Fruit fly (Drosophila melanogaster): Measurements from ENCODE around the gene mld.

The mld gene

dm6 chr3R:24586453-24586886 is 1.0 kb downstream of the mld start (continued):
- peak; percentile 7 for TF ChIP-seq CG16779 (tag; optimal IDR thresholded peaks at IDR 0.05)
- TF ChIP-seq Hr38 (GFP tag; optimal IDR thresholded peaks at IDR 0.05): no peak
- no peak for TF ChIP-seq CG11902 (GFP tag; optimal IDR thresholded peaks at IDR 0.05)
- TF ChIP-seq Gug (GFP tag; IDR thresholded peaks at IDR 0.05): no peak
- TF ChIP-seq CG3919 (GFP tag; optimal IDR thresholded peaks at IDR 0.05): peak; percentile 29
- TF ChIP-seq CG8632 (GFP tag; optimal IDR thresholded peaks at IDR 0.05): no peak
- TF ChIP-seq Met (GFP tag; optimal IDR thresholded peaks at IDR 0.05): no peak
- no peak for TF ChIP-seq CG10669 (GFP tag; optimal IDR thresholded peaks at IDR 0.05)
- TF ChIP-seq Sox14 (GFP tag; optimal IDR thresholded peaks at IDR 0.05): peak; percentile 92
- no peak for TF ChIP-seq fd85E (GFP tag; optimal IDR thresholded peaks at IDR 0.05)
- no peak for TF ChIP-seq net (GFP tag; optimal IDR thresholded peaks at IDR 0.05)
- no peak for TF ChIP-seq achi (GFP tag; optimal IDR thresholded peaks at IDR 0.05)
- TF ChIP-seq CG6276 (GFP tag; optimal IDR thresholded peaks at IDR 0.05): no peak
- TF ChIP-seq eg (GFP tag; IDR thresholded peaks at IDR 0.05): no peak
- TF ChIP-seq acj6 (GFP tag; optimal IDR thresholded peaks at IDR 0.05): no peak
- TF ChIP-seq Blimp-1 (GFP tag; optimal IDR thresholded peaks at IDR 0.05): no peak
- TF ChIP-seq CG10631 (GFP tag; optimal IDR thresholded peaks at IDR 0.05): no peak
- peak; percentile 72 for TF ChIP-seq CG1621 (tag; optimal IDR thresholded peaks at IDR 0.05)
- TF ChIP-seq ss (GFP tag; optimal IDR thresholded peaks at IDR 0.05): peak; percentile 53 to 69
- TF ChIP-seq CG4318 (GFP tag; optimal IDR thresholded peaks at IDR 0.05): no peak
- TF ChIP-seq CG9139 (GFP tag; optimal IDR thresholded peaks at IDR 0.05): peak; percentile 19
- no peak for TF ChIP-seq vri (GFP tag; optimal IDR thresholded peaks at IDR 0.05)
- no peak for TF ChIP-seq Ets21C (GFP tag; optimal IDR thresholded peaks at IDR 0.05)
- TF ChIP-seq Lpt (GFP tag; optimal IDR thresholded peaks at IDR 0.05): peak; percentile 57
- TF ChIP-seq dsx (GFP tag; optimal IDR thresholded peaks at IDR 0.05; ENCODE audit: poor library complexity, severe bottlenecking): peak; percentile 47
- TF ChIP-seq cyc (GFP tag; optimal IDR thresholded peaks at IDR 0.05): no peak
- TF ChIP-seq salr (GFP tag; optimal IDR thresholded peaks at IDR 0.05): no peak
- no peak for TF ChIP-seq spab (GFP tag; optimal IDR thresholded peaks at IDR 0.05)
- TF ChIP-seq CG6792 (GFP tag; optimal IDR thresholded peaks at IDR 0.05): no peak
- no peak for TF ChIP-seq Sox15 (GFP tag; optimal IDR thresholded peaks at IDR 0.05)
- TF ChIP-seq CG6808 (GFP tag; optimal IDR thresholded peaks at IDR 0.05): peak; percentile 39

- TF ChIP-seq CG6808 (GFP tag; optimal IDR thresholded peaks at IDR 0.05) (peak; percentile 7), CG6854 (GFP tag; optimal IDR thresholded peaks at IDR 0.05) (peak; percentile 10), Eip78C (GFP tag) (peak; percentile 21), CG4318 (GFP tag; optimal IDR thresholded peaks at IDR 0.05) (no peak), CG3919 (GFP tag; optimal IDR thresholded peaks at IDR 0.05) (peak; percentile 25), dsx (GFP tag; optimal IDR thresholded peaks at IDR 0.05; ENCODE audit: poor library complexity, severe bottlenecking) (peak; percentile 58), ss (GFP tag; optimal IDR thresholded peaks at IDR 0.05) (peak; percentile 18 to 20), CG8119 (GFP tag; IDR thresholded peaks at IDR 0.05) (no peak)
Observed at dm6 chr3R:24588829-24589638, 3.6 kb downstream of the mld start.

DNA sequence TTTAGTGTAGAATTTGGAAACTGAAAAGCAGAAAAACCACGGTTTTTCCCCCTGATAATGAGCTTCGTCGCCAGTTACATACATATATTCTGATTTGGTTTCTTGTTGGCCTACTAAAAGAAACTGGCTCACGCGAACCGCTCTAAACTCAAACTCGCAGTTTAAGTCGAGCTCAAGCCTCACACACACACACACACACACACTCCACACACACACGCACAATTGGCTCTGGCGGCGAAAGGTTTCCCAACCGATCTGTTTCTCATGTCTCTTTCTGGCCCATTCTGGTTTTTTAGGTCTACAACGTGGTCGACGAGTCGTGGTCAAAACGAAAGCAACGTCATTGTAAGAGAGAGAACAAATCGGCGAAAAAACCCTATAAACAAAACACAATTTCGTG is 4.8 kb downstream of the mld start:
- no peak for TF ChIP-seq CG9139 (GFP tag; optimal IDR thresholded peaks at IDR 0.05)
- TF ChIP-seq ss (GFP tag; optimal IDR thresholded peaks at IDR 0.05): peak in 1 of 2 experiments; percentile 22
- TF ChIP-seq dsx (GFP tag; optimal IDR thresholded peaks at IDR 0.05; ENCODE audit: poor library complexity, severe bottlenecking): peak; percentile 26

DNA sequence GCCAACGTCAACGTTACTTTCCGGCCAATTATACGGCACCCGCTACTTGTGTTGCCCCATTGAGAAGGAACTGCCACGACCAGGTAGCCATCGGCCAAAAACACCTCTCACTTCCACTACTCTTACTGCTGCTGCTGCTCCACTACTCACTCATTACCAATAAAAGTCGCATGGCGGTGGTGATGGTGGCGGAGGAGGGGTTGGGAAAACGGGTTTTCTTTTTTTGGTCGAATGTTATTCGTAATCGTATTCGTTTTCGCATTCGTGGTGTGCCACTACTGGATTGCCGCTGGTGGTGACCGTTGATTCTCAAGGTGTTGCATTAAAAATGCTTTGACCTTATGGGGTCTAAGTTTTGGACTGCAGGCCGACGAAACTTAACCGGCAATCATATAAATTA is 8.3 kb downstream of the mld start:
- TF ChIP-seq Eip78C (GFP tag): peak; percentile 46
- TF ChIP-seq CG1621 (tag; optimal IDR thresholded peaks at IDR 0.05): peak; percentile 11
- peak; percentile 44 for TF ChIP-seq dsx (GFP tag; optimal IDR thresholded peaks at IDR 0.05; ENCODE audit: poor library complexity, severe bottlenecking)
- TF ChIP-seq CG8319 (GFP tag; optimal IDR thresholded peaks at IDR 0.05): peak; percentile 55
- peak; percentile 30 for TF ChIP-seq Blimp-1 (GFP tag; optimal IDR thresholded peaks at IDR 0.05)
- peak; percentile 46; the same call in 1 of the 3 replicates for TF ChIP-seq CG6163 (GFP tag; IDR thresholded peaks at IDR 0.05)
- TF ChIP-seq CG10631 (GFP tag; optimal IDR thresholded peaks at IDR 0.05): no peak
- no peak for TF ChIP-seq salr (GFP tag; optimal IDR thresholded peaks at IDR 0.05)
- no peak for TF ChIP-seq CG8632 (GFP tag; optimal IDR thresholded peaks at IDR 0.05)
- no peak for TF ChIP-seq CG11762 (GFP tag; optimal IDR thresholded peaks at IDR 0.05; ENCODE audit: insufficient read depth)
- TF ChIP-seq pdm3 (GFP tag; optimal IDR thresholded peaks at IDR 0.05): no peak
- peak; percentile 20 to 70 for TF ChIP-seq ss (GFP tag; optimal IDR thresholded peaks at IDR 0.05)
- no peak for TF ChIP-seq achi (GFP tag; optimal IDR thresholded peaks at IDR 0.05)
- no peak for TF ChIP-seq dac (GFP tag; optimal IDR thresholded peaks at IDR 0.05)
- no peak for TF ChIP-seq CG32006 (GFP tag; optimal IDR thresholded peaks at IDR 0.05)

Data from whole organism, prepupa.